Fruit fly (Drosophila melanogaster) whole organism, embryonic: ENCODE measurements around the gene Acat1.

Source experiments
- Ada2b ChIP-seq: fragments of 200-800 bp; sonication (Bioruptor generic); IDR thresholded peaks from 2 replicates; pipeline ENCODE4 v1.3.6; 2022; ENCODE audit warnings: missing biosample characterization, missing genetic modification characterization
- CG10209 ChIP-seq: fragments of 200-800 bp; sonication (Bioruptor generic); optimal IDR thresholded peaks from 3 replicates; lab custom pipeline; 2017; ENCODE audit warnings: missing biosample characterization, mild to moderate bottlenecking, missing genetic modification characterization, missing genetic modification reagents
- CG10431 ChIP-seq: fragments of 200-800 bp; sonication (Bioruptor generic); optimal IDR thresholded peaks from 3 replicates; lab custom pipeline; 2018; ENCODE audit warnings: missing biosample characterization, mild to moderate bottlenecking, missing genetic modification characterization
- CG12236 ChIP-seq: fragments of 200-800 bp; sonication (Bioruptor generic); optimal IDR thresholded peaks from 2 replicates; lab custom pipeline; 2016; ENCODE audit warnings: missing biosample characterization, missing genetic modification characterization
- CG13287 ChIP-seq: fragments of 200-800 bp; sonication (Bioruptor generic); IDR thresholded peaks from 2 replicates; pipeline ENCODE4 v1.3.6; 2022; ENCODE audit warnings: missing biosample characterization, missing genetic modification characterization; ENCODE audit not compliant: partially characterized antibody
- CG13296 ChIP-seq: fragments of 200-800 bp; sonication (Bioruptor generic); optimal IDR thresholded peaks from 3 replicates; lab custom pipeline; 2018; ENCODE audit warnings: missing biosample characterization, mild to moderate bottlenecking, missing genetic modification characterization
- CG14860 ChIP-seq: fragments of 200-800 bp; sonication (Bioruptor generic); IDR thresholded peaks from 3 replicates; pipeline ENCODE4 v1.3.6; 2022; ENCODE audit warnings: missing biosample characterization, missing genetic modification characterization; ENCODE audit not compliant: partially characterized antibody
- CG1529 ChIP-seq: fragments of 200-800 bp; sonication (Bioruptor generic); optimal IDR thresholded peaks from 3 replicates; lab custom pipeline; 2018; ENCODE audit warnings: missing biosample characterization, missing genetic modification characterization
- CG16779 ChIP-seq: fragments of 200-800 bp; sonication (Bioruptor generic); IDR thresholded peaks from 2 replicates; pipeline ENCODE4 v1.3.6; 2022; ENCODE audit warnings: missing biosample characterization, missing genetic modification characterization
- CG1832 ChIP-seq: fragments of 200-800 bp; sonication (Bioruptor generic); optimal IDR thresholded peaks from 2 replicates; lab custom pipeline; 2017; ENCODE audit warnings: missing biosample characterization, mild to moderate bottlenecking, missing genetic modification characterization, inconsistent platforms
- CG31441 ChIP-seq: fragments of 200-800 bp; sonication (Bioruptor generic); IDR thresholded peaks from 2 replicates; pipeline ENCODE4 v1.3.6; 2022; ENCODE audit warnings: missing biosample characterization, missing genetic modification characterization
- CG32767 ChIP-seq: fragments of 200-800 bp; sonication (Bioruptor generic); IDR thresholded peaks from 2 replicates; pipeline ENCODE4 v1.3.6; 2022; ENCODE audit warnings: missing biosample characterization, missing genetic modification characterization
- CG33213 ChIP-seq: fragments of 200-800 bp; sonication (Bioruptor generic); optimal IDR thresholded peaks from 3 replicates; lab custom pipeline; 2016; ENCODE audit warnings: missing biosample characterization, missing genetic modification characterization
- CG4854 ChIP-seq: fragments of 200-800 bp; sonication (Bioruptor generic); optimal IDR thresholded peaks from 2 replicates; lab custom pipeline; 2016; ENCODE audit warnings: missing biosample characterization, missing genetic modification characterization, inconsistent platforms
- CG7357 ChIP-seq: fragments of 200-800 bp; sonication (Bioruptor generic); IDR thresholded peaks from 3 replicates; pipeline ENCODE4 v1.3.6; 2022; ENCODE audit warnings: missing biosample characterization, missing genetic modification characterization
- CG9215 ChIP-seq: fragments of 200-800 bp; sonication (Bioruptor generic); IDR thresholded peaks from 2 replicates; pipeline ENCODE4 v1.3.6; 2022; ENCODE audit warnings: missing biosample characterization, missing genetic modification characterization
- CG9727 ChIP-seq: fragments of 200-800 bp; sonication (Bioruptor generic); optimal IDR thresholded peaks from 3 replicates; lab custom pipeline; 2017; ENCODE audit warnings: missing biosample characterization, mild to moderate bottlenecking, missing genetic modification characterization
- CHES-1-like ChIP-seq: fragments of 200-800 bp; sonication (Bioruptor generic); optimal IDR thresholded peaks from 2 replicates; lab custom pipeline; 2016; ENCODE audit warnings: missing biosample characterization, missing genetic modification characterization
- CTCF ChIP-seq: fragments of 200-800 bp; sonication (Bioruptor generic); optimal IDR thresholded peaks from 2 replicates; lab custom pipeline; 2017; ENCODE audit warnings: missing biosample characterization, mild to moderate bottlenecking, missing genetic modification characterization, moderate library complexity
- Camta ChIP-seq: fragments of 200-800 bp; sonication (Bioruptor generic); optimal IDR thresholded peaks from 2 replicates; lab custom pipeline; 2016; ENCODE audit warnings: missing biosample characterization, missing genetic modification characterization
- Dll ChIP-seq: fragments of 200-800 bp; sonication (Bioruptor generic); IDR thresholded peaks from 4 replicates; pipeline ENCODE4 v1.3.6; 2022; ENCODE audit warnings: missing biosample characterization, missing genetic modification characterization; ENCODE audit not compliant: partially characterized antibody
- Dp ChIP-seq: fragments of 200-800 bp; sonication (Bioruptor generic); optimal IDR thresholded peaks from 2 replicates; lab custom pipeline; 2018; ENCODE audit warnings: missing biosample characterization, mild to moderate bottlenecking, missing genetic modification characterization, moderate library complexity
- Ets97D ChIP-seq: fragments of 200-800 bp; sonication (Bioruptor generic); optimal IDR thresholded peaks from 3 replicates; lab custom pipeline; 2016; ENCODE audit warnings: missing biosample characterization, missing genetic modification characterization
- HHEX ChIP-seq: fragments of 200-800 bp; sonication (Bioruptor generic); optimal IDR thresholded peaks from 3 replicates; lab custom pipeline; 2017; ENCODE audit warnings: missing biosample characterization, mild to moderate bottlenecking, missing genetic modification characterization, missing genetic modification reagents
- Hmx ChIP-seq: fragments of 200-800 bp; sonication (Bioruptor generic); optimal IDR thresholded peaks from 2 replicates; lab custom pipeline; 2016; ENCODE audit warnings: missing biosample characterization, missing genetic modification characterization
- Lpt ChIP-seq: fragments of >200 bp; optimal IDR thresholded peaks from 2 replicates; lab custom pipeline; 2018; ENCODE audit warnings: missing biosample characterization, missing genetic modification characterization
- Rfx ChIP-seq: fragments of 200-800 bp; sonication (Bioruptor generic); IDR thresholded peaks from 2 replicates; pipeline ENCODE4 v1.3.6; 2022; ENCODE audit warnings: missing biosample characterization, missing genetic modification characterization
- Scr ChIP-seq: fragments of 200-800 bp; sonication (Bioruptor generic); IDR thresholded peaks from 2 replicates; pipeline ENCODE4 v1.3.6; 2022; ENCODE audit warnings: missing biosample characterization, missing genetic modification characterization; ENCODE audit not compliant: partially characterized antibody
- ara ChIP-seq: fragments of 200-800 bp; sonication (Bioruptor generic); IDR thresholded peaks from 2 replicates; pipeline ENCODE4 v1.3.6; 2022; ENCODE audit warnings: missing biosample characterization, missing genetic modification characterization
- dpn ChIP-seq, 2 experiments: fragments of 200-800 bp; sonication (Bioruptor generic); optimal IDR thresholded peaks; 3 replicates each; lab custom pipeline; 2016; ENCODE audit warnings: missing biosample characterization in 2 of 2, missing genetic modification characterization in 2 of 2
- dysf ChIP-seq: fragments of 200-800 bp; sonication (Bioruptor generic); IDR thresholded peaks from 3 replicates; pipeline ENCODE4 v1.3.6; 2022; ENCODE audit warnings: missing biosample characterization, missing genetic modification characterization
- emc ChIP-seq: fragments of 200-800 bp; sonication (Bioruptor generic); optimal IDR thresholded peaks from 2 replicates; lab custom pipeline; 2016; ENCODE audit warnings: missing biosample characterization, missing genetic modification characterization
- esg ChIP-seq: fragments of 200-800 bp; sonication (Bioruptor generic); conservative IDR thresholded peaks from 2 replicates; pipeline ENCODE4 v1.3.6; 2022; ENCODE audit warnings: missing biosample characterization, missing genetic modification characterization
- fd96Cb ChIP-seq: fragments of 200-800 bp; sonication (Bioruptor generic); optimal IDR thresholded peaks from 2 replicates; lab custom pipeline; 2018; ENCODE audit warnings: missing biosample characterization, mild to moderate bottlenecking, missing genetic modification characterization, moderate library complexity
- fru ChIP-seq: fragments of >200 bp; optimal IDR thresholded peaks from 2 replicates; lab custom pipeline; 2017
- gt ChIP-seq: fragments of 200-800 bp; sonication (Bioruptor generic); IDR thresholded peaks from 2 replicates; pipeline ENCODE4 v1.3.6; 2022; ENCODE audit warnings: missing biosample characterization, missing genetic modification characterization
- ham ChIP-seq: fragments of 200-800 bp; sonication (Bioruptor generic); IDR thresholded peaks from 2 replicates; pipeline ENCODE4 v1.3.6; 2022; ENCODE audit warnings: missing biosample characterization, missing genetic modification characterization
- klu ChIP-seq: fragments of 200-800 bp; sonication (Bioruptor generic); IDR thresholded peaks from 2 replicates; pipeline ENCODE4 v1.3.6; 2022; ENCODE audit warnings: missing biosample characterization, missing genetic modification characterization
- lab ChIP-seq: fragments of 200-800 bp; sonication (Bioruptor generic); optimal IDR thresholded peaks from 3 replicates; lab custom pipeline; 2017; ENCODE audit warnings: missing biosample characterization, missing genetic modification characterization, mild to moderate bottlenecking, moderate library complexity, missing genetic modification reagents
- lilli ChIP-seq: fragments of 200-800 bp; sonication (Bioruptor generic); optimal IDR thresholded peaks from 3 replicates; lab custom pipeline; 2016; ENCODE audit warnings: missing biosample characterization, missing genetic modification characterization
- luna ChIP-seq: fragments of 200-800 bp; sonication (Bioruptor generic); optimal IDR thresholded peaks from 2 replicates; lab custom pipeline; 2016; ENCODE audit warnings: missing biosample characterization, missing genetic modification characterization
- maf-S ChIP-seq: fragments of 200-800 bp; sonication (Bioruptor generic); optimal IDR thresholded peaks from 2 replicates; lab custom pipeline; 2016; ENCODE audit warnings: missing biosample characterization, missing genetic modification characterization
- pb ChIP-seq: fragments of 200-800 bp; sonication (Bioruptor generic); optimal IDR thresholded peaks from 3 replicates; lab custom pipeline; 2016; ENCODE audit warnings: missing biosample characterization, missing genetic modification characterization
- pita ChIP-seq: fragments of 200-800 bp; sonication (Bioruptor generic); optimal IDR thresholded peaks from 2 replicates; lab custom pipeline; 2017; ENCODE audit warnings: missing biosample characterization, mild to moderate bottlenecking, missing genetic modification characterization
- pros ChIP-seq: fragments of 200-800 bp; sonication (Bioruptor generic); optimal IDR thresholded peaks from 3 replicates; lab custom pipeline; 2019; ENCODE audit warnings: missing biosample characterization, mild to moderate bottlenecking, missing genetic modification characterization, moderate library complexity
- row ChIP-seq: fragments of 200-800 bp; sonication (Bioruptor generic); IDR thresholded peaks from 3 replicates; pipeline ENCODE4 v1.3.6; 2022; ENCODE audit warnings: missing biosample characterization, missing genetic modification characterization
- salm ChIP-seq: fragments of 200-800 bp; sonication (Bioruptor generic); optimal IDR thresholded peaks from 2 replicates; lab custom pipeline; 2018; ENCODE audit warnings: missing biosample characterization, mild to moderate bottlenecking, missing genetic modification characterization
- sd ChIP-seq: fragments of 200-800 bp; sonication (Bioruptor generic); optimal IDR thresholded peaks from 3 replicates; lab custom pipeline; 2018; ENCODE audit warnings: missing biosample characterization, mild to moderate bottlenecking, missing genetic modification characterization, moderate library complexity
- sens ChIP-seq: fragments of 200-800 bp; sonication (Bioruptor generic); peaks from one replicate; lab custom pipeline; 2016; ENCODE audit warnings: missing biosample characterization, missing genetic modification characterization
- stc ChIP-seq: fragments of 200-800 bp; sonication (Bioruptor generic); IDR thresholded peaks from 2 replicates; pipeline ENCODE4 v1.3.6; 2022; ENCODE audit warnings: missing biosample characterization, missing genetic modification characterization
- stwl ChIP-seq: fragments of 200-800 bp; sonication (Bioruptor generic); optimal IDR thresholded peaks from 3 replicates; lab custom pipeline; 2018; ENCODE audit warnings: missing biosample characterization, mild to moderate bottlenecking, missing genetic modification characterization, moderate library complexity
- trh ChIP-seq: fragments of 200-800 bp; sonication (Bioruptor generic); optimal IDR thresholded peaks from 2 replicates; lab custom pipeline; 2016; ENCODE audit warnings: missing biosample characterization, missing genetic modification characterization
- twi ChIP-seq: fragments of 200-800 bp; optimal IDR thresholded peaks from 2 replicates; lab custom pipeline; 2019; ENCODE audit warnings: missing biosample characterization, mild to moderate bottlenecking, missing genetic modification characterization, moderate library complexity
- usp ChIP-seq: fragments of >200 bp; optimal IDR thresholded peaks from 2 replicates; lab custom pipeline; 2017; ENCODE audit warnings: missing biosample characterization, missing genetic modification characterization

Acat1 gene

DNA sequence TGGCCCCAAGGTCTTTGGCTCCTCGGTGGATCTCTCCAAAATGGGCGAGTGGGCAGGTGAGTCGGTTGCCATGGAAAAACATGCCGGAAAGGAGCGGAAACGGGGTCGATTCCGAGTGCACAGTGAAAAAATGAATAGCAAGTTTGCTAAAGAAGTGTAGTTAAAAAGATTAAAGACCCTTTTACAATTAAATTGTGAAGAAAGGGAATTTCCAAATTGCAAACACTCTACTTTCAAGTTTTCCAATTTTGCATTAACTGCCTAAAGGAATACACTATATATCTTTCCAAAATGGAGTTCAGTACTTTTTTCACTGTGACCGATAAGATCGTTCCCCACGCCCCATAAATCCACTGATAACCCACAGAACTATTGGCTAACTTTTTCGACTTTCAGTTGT lies 20.9 kb upstream of the Acat1 start (continued):
- TF ChIP-seq CG10431 (GFP tag; lab: Kevin White, UChicago): no peak
- no peak for TF ChIP-seq CHES-1-like
- TF ChIP-seq CG31441: no peak
- no peak for TF ChIP-seq sd (tag; lab: Kevin White, UChicago)
- TF ChIP-seq CG12236 (GFP tag; lab: Kevin White, UChicago): no peak
- no peak for TF ChIP-seq CG4854
- peak; percentile 60; the same call in 2 of the 3 replicates for TF ChIP-seq row (GFP tag; lab: Robert Waterston, UW)
- peak; percentile 22 for TF ChIP-seq HHEX
- TF ChIP-seq CG14860 (GFP tag; lab: Robert Waterston, UW): no peak
- TF ChIP-seq CG1529 (GFP tag; lab: Kevin White, UChicago): no peak
- peak; percentile 74 for TF ChIP-seq sens (GFP tag; lab: Kevin White, UChicago)
- TF ChIP-seq emc (GFP tag; lab: Kevin White, UChicago): no peak
- peak; percentile 63 for TF ChIP-seq lab
- TF ChIP-seq lilli (GFP tag; lab: Kevin White, UChicago): no peak
- no peak for TF ChIP-seq gt (GFP tag; lab: Robert Waterston, UW)
- TF ChIP-seq CTCF (GFP tag; lab: Kevin White, UChicago): no peak
- no peak for TF ChIP-seq CG10209 (GFP tag; lab: Kevin White, UChicago)
- TF ChIP-seq twi (tag; lab: Kevin White, UChicago): no peak
- TF ChIP-seq Scr (GFP tag; lab: Robert Waterston, UW): no peak
- TF ChIP-seq CG32767 (GFP tag; lab: Robert Waterston, UW): no peak
- 0 out of 2 replicates have a peak, but pooled peaks have one; percentile 11 for TF ChIP-seq esg (GFP tag; lab: Robert Waterston, UW)
- TF ChIP-seq stc: peak; percentile 50; the same call in 1 of the 2 replicates
- TF ChIP-seq Lpt (GFP tag; lab: Kevin White, UChicago): no peak
- TF ChIP-seq Hmx (GFP tag; lab: Kevin White, UChicago): no peak
- TF ChIP-seq Camta (GFP tag; lab: Kevin White, UChicago): no peak
- no peak for TF ChIP-seq CG13296 (GFP tag; lab: Kevin White, UChicago)
- TF ChIP-seq pb (GFP tag; lab: Kevin White, UChicago): no peak
- no peak for TF ChIP-seq maf-S (GFP tag; lab: Kevin White, UChicago)
- TF ChIP-seq CG13287 (GFP tag; lab: Robert Waterston, UW): no peak
- no peak for TF ChIP-seq usp (GFP tag; lab: Kevin White, UChicago)
- peak; percentile 50 for TF ChIP-seq Rfx (GFP tag; lab: Robert Waterston, UW)
- no peak for TF ChIP-seq ham (GFP tag; lab: Robert Waterston, UW)
- TF ChIP-seq salm (tag; lab: Kevin White, UChicago): no peak
- TF ChIP-seq trh (GFP tag; lab: Kevin White, UChicago): no peak
- TF ChIP-seq luna (GFP tag; lab: Kevin White, UChicago): no peak
- TF ChIP-seq Ets97D (GFP tag; lab: Kevin White, UChicago): no peak
- TF ChIP-seq dysf (GFP tag; lab: Robert Waterston, UW): peak; percentile 60
- no peak for TF ChIP-seq klu (GFP tag; lab: Robert Waterston, UW)
- TF ChIP-seq Dp (GFP tag; lab: Kevin White, UChicago): no peak
- no peak for TF ChIP-seq ara
- no peak for TF ChIP-seq dpn (GFP tag; optimal IDR thresholded peaks at IDR 0.05; lab: Kevin White, UChicago)
- no peak for TF ChIP-seq CG33213
- TF ChIP-seq CG9727: no peak
- TF ChIP-seq CG7357 (GFP tag; lab: Robert Waterston, UW): no peak
- no peak for TF ChIP-seq pita (GFP tag; lab: Kevin White, UChicago)
- no peak for TF ChIP-seq CG1832 (GFP tag; lab: Kevin White, UChicago)
- TF ChIP-seq fd96Cb (tag; lab: Kevin White, UChicago): peak; percentile 21
- no peak for TF ChIP-seq stwl
- TF ChIP-seq Dll (GFP tag; lab: Robert Waterston, UW): no peak
- TF ChIP-seq CG9215 (GFP tag; lab: Robert Waterston, UW): no peak
- no peak for TF ChIP-seq pros (GFP tag; lab: Kevin White, UChicago)
- TF ChIP-seq Ada2b: peak; percentile 51; the same call in 1 of the 2 replicates
- no peak for TF ChIP-seq CG16779 (GFP tag; lab: Robert Waterston, UW)
- no peak for TF ChIP-seq fru (lab: Kevin White, UChicago)
